Worm (Caenorhabditis elegans) whole organism, L4 larva: ENCODE data around the gene srw-72.
"Not testable (repeated sequence)": the region's sequence is repeated elsewhere in the genome, so short reads cannot be mapped to it uniquely, and the experiment has no call there.

Experiments used
- F10B5.3 ChIP-seq: sonication (generic microtip); optimal IDR thresholded peaks from 2 replicates; lab custom pipeline; 2016; ENCODE audit warnings: mild to moderate bottlenecking, missing genetic modification characterization, missing compliant biosample characterization
- F49E8.2 ChIP-seq: sonication (generic microtip); optimal IDR thresholded peaks from 2 replicates; lab custom pipeline; 2016; ENCODE audit warnings: missing compliant biosample characterization, mild to moderate bottlenecking, missing genetic modification characterization, borderline replicate concordance
- T20F7.1 ChIP-seq: fragments of 200-800 bp; sonication (Bioruptor generic); optimal IDR thresholded peaks from 2 replicates; lab custom pipeline; 2018; ENCODE audit warnings: mild to moderate bottlenecking, missing genetic modification characterization, missing compliant biosample characterization
- Y5F2A.4 ChIP-seq: fragments of 200-800 bp; sonication (Bioruptor generic); optimal IDR thresholded peaks from 2 replicates; lab custom pipeline; 2018; ENCODE audit warnings: mild to moderate bottlenecking, missing genetic modification characterization, missing compliant biosample characterization
- ZK337.2 ChIP-seq: fragments of 200-800 bp; sonication (Bioruptor generic); IDR thresholded peaks from 2 replicates; pipeline ENCODE4 v1.3.6; 2022; ENCODE audit warnings: missing genetic modification reagents, missing genetic modification characterization, missing compliant biosample characterization
- aha-1 ChIP-seq: fragments of 150-350 bp; peaks from one replicate; lab custom pipeline; 2014; ENCODE audit warnings: missing biosample characterization, missing genetic modification characterization
- ceh-32 ChIP-seq: sonication (generic microtip); optimal IDR thresholded peaks from 2 replicates; lab custom pipeline; 2016; ENCODE audit warnings: mild to moderate bottlenecking, missing genetic modification characterization, missing compliant biosample characterization; ENCODE audit not compliant: poor library complexity
- ctbp-1 ChIP-seq: fragments of 200-800 bp; sonication (Bioruptor generic); IDR thresholded peaks from 2 replicates; pipeline ENCODE4 v1.3.6; 2022; ENCODE audit warnings: missing genetic modification reagents, missing genetic modification characterization, missing compliant biosample characterization
- daf-12 ChIP-seq: fragments of 150-350 bp; optimal IDR thresholded peaks from 2 replicates; lab custom pipeline; 2014; ENCODE audit warnings: missing biosample characterization, missing genetic modification reagents, missing genetic modification characterization
- daf-8 ChIP-seq: fragments of 200-800 bp; sonication (Bioruptor generic); IDR thresholded peaks from 2 replicates; pipeline ENCODE4 v1.3.6; 2022; ENCODE audit warnings: missing genetic modification characterization, missing compliant biosample characterization
- dpl-1 ChIP-seq: fragments of 150-350 bp; optimal IDR thresholded peaks from 2 replicates; lab custom pipeline; 2014; ENCODE audit warnings: missing biosample characterization, missing genetic modification reagents, missing genetic modification characterization
- duxl-1 ChIP-seq: sonication (generic microtip); optimal IDR thresholded peaks from 2 replicates; lab custom pipeline; 2016; ENCODE audit warnings: mild to moderate bottlenecking, missing genetic modification characterization, moderate library complexity, missing compliant biosample characterization; ENCODE audit not compliant: poor library complexity
- hlh-11 ChIP-seq: fragments of 200-800 bp; sonication (Bioruptor generic); optimal IDR thresholded peaks from 2 replicates; lab custom pipeline; 2018; ENCODE audit warnings: mild to moderate bottlenecking, missing genetic modification characterization, missing compliant biosample characterization
- hmg-1.1 ChIP-seq: fragments of 200-800 bp; sonication (Bioruptor generic); IDR thresholded peaks from 2 replicates; pipeline ENCODE4 v1.3.6; 2022; ENCODE audit warnings: missing genetic modification reagents, missing genetic modification characterization, missing compliant biosample characterization
- jun-1 ChIP-seq: fragments of 150-350 bp; optimal IDR thresholded peaks from 2 replicates; lab custom pipeline; 2014; ENCODE audit warnings: missing biosample characterization, missing genetic modification reagents, missing genetic modification characterization
- lim-7 ChIP-seq: fragments of 200-800 bp; sonication (Bioruptor generic); IDR thresholded peaks from 2 replicates; pipeline ENCODE4 v1.3.6; 2022; ENCODE audit warnings: missing genetic modification characterization, missing compliant biosample characterization
- lin-1 ChIP-seq: fragments of 200-800 bp; sonication (Bioruptor generic); IDR thresholded peaks from 2 replicates; pipeline ENCODE4 v1.3.6; 2022; ENCODE audit warnings: missing genetic modification reagents, missing genetic modification characterization, missing compliant biosample characterization
- lin-13 ChIP-seq: fragments of 150-350 bp; optimal IDR thresholded peaks from 2 replicates; lab custom pipeline; 2014; ENCODE audit warnings: missing biosample characterization, missing genetic modification reagents, missing genetic modification characterization
- lin-29 ChIP-seq: fragments of 200-800 bp; sonication (Bioruptor generic); IDR thresholded peaks from 2 replicates; pipeline ENCODE4 v1.3.6; 2022; ENCODE audit warnings: missing genetic modification reagents, missing genetic modification characterization, missing compliant biosample characterization
- mep-1 ChIP-seq: fragments of 150-350 bp; sonication (generic microtip); optimal IDR thresholded peaks from 3 replicates; lab custom pipeline; 2014; ENCODE audit warnings: missing biosample characterization, missing genetic modification characterization
- nhr-10 ChIP-seq: fragments of 150-350 bp; optimal IDR thresholded peaks from 2 replicates; lab custom pipeline; 2014; ENCODE audit warnings: missing biosample characterization, missing genetic modification characterization
- nhr-11 ChIP-seq: fragments of 150-350 bp; optimal IDR thresholded peaks from 2 replicates; lab custom pipeline; 2014; ENCODE audit warnings: missing biosample characterization, missing genetic modification characterization
- nhr-111 ChIP-seq: fragments of 200-800 bp; sonication (Bioruptor generic); optimal IDR thresholded peaks from 2 replicates; lab custom pipeline; 2018; ENCODE audit warnings: mild to moderate bottlenecking, missing genetic modification characterization, missing compliant biosample characterization
- nhr-237 ChIP-seq: sonication (generic microtip); optimal IDR thresholded peaks from 2 replicates; lab custom pipeline; 2017; ENCODE audit warnings: missing biosample characterization, missing genetic modification characterization
- nhr-41 ChIP-seq: fragments of 200-800 bp; sonication (Bioruptor generic); IDR thresholded peaks from 2 replicates; pipeline ENCODE4 v1.3.6; 2022; ENCODE audit warnings: missing genetic modification reagents, missing genetic modification characterization, missing compliant biosample characterization
- nhr-48 ChIP-seq: sonication (generic microtip); optimal IDR thresholded peaks from 2 replicates; lab custom pipeline; 2016; ENCODE audit warnings: mild to moderate bottlenecking, missing genetic modification characterization, missing compliant biosample characterization
- nhr-77 ChIP-seq: fragments of 150-350 bp; optimal IDR thresholded peaks from 2 replicates; lab custom pipeline; 2014; ENCODE audit warnings: missing biosample characterization, missing genetic modification characterization
- php-3 ChIP-seq: fragments of 200-800 bp; sonication (Bioruptor generic); IDR thresholded peaks from 2 replicates; pipeline ENCODE4 v1.3.6; 2022; ENCODE audit warnings: missing genetic modification reagents, missing genetic modification characterization, missing compliant biosample characterization
- pqm-1 ChIP-seq: sonication (generic microtip); optimal IDR thresholded peaks from 2 replicates; lab custom pipeline; 2017; ENCODE audit warnings: missing biosample characterization, missing genetic modification characterization
- tra-1 ChIP-seq: fragments of 200-800 bp; sonication (Bioruptor generic); IDR thresholded peaks from 2 replicates; pipeline ENCODE4 v1.3.6; 2022; ENCODE audit warnings: missing genetic modification reagents, missing genetic modification characterization, missing compliant biosample characterization
- unc-62 ChIP-seq, 3 experiments: fragments of 150-350 bp in 1 of 3; sonication (generic microtip); optimal IDR thresholded peaks in 2 of 3; peaks in 1 of 3; 1 replicate in 1 of 3; 2 replicates in 2 of 3; lab custom pipeline; 2014 to 2017; ENCODE audit warnings: missing biosample characterization in 3 of 3, missing genetic modification characterization in 3 of 3, missing genetic modification reagents in 3 of 3, missing genotype in 1 of 3
- zag-1 ChIP-seq: fragments of 150-350 bp; optimal IDR thresholded peaks from 2 replicates; lab custom pipeline; 2014; ENCODE audit warnings: missing biosample characterization, missing genetic modification characterization
- ztf-11 ChIP-seq: fragments of 150-350 bp; optimal IDR thresholded peaks from 2 replicates; lab custom pipeline; 2014; ENCODE audit warnings: missing biosample characterization, missing genetic modification characterization

Gene srw-72

ce11 chrV:17436492-17436891, 30.4 kb upstream of the srw-72 start, which contains the start of gene F20E11.18:
TSS of gene F20E11.18 (minus strand) at chrV:17436592.
- TF ChIP-seq ztf-11 (tag; lab: Kevin White, UChicago) = no peak
- no peak for TF ChIP-seq T20F7.1 (GFP tag; lab: Kevin White, UChicago)
- no peak for TF ChIP-seq pqm-1 (tag; lab: Kevin White, UChicago)
- TF ChIP-seq Y5F2A.4 (GFP tag; lab: Kevin White, UChicago) = no peak
- no peak for TF ChIP-seq nhr-48
- no peak for TF ChIP-seq F10B5.3
- no peak for TF ChIP-seq nhr-77 (tag; lab: Kevin White, UChicago)
- TF ChIP-seq lin-1 = no peak
- TF ChIP-seq duxl-1 (tag; lab: Kevin White, UChicago) = no peak
- no peak for TF ChIP-seq dpl-1 (GFP tag; lab: Kevin White, UChicago)
- TF ChIP-seq jun-1 (tag; lab: Kevin White, UChicago) = no peak
- TF ChIP-seq mep-1 = no peak
- TF ChIP-seq hmg-1.1 (GFP tag; lab: Robert Waterston, UW) = no peak
- TF ChIP-seq nhr-41 (GFP tag; lab: Robert Waterston, UW) = no peak

ce11 chrV:17438317-17438716, 28.5 kb upstream of the srw-72 start, which contains the start of gene srsx-2:
TSS of gene srsx-2 (minus strand) at chrV:17438417.
- TF ChIP-seq nhr-111 (no peak), nhr-11 (tag; lab: Kevin White, UChicago) (no peak), Y5F2A.4 (GFP tag; lab: Kevin White, UChicago) (no peak), F49E8.2 (tag; lab: Kevin White, UChicago) (no peak), nhr-10 (no peak), lin-29 (no peak), lim-7 (GFP tag; lab: Robert Waterston, UW) (no peak), hlh-11 (tag; lab: Kevin White, UChicago) (no peak), ceh-32 (tag; lab: Kevin White, UChicago) (no peak), nhr-237 (no peak), zag-1 (tag; lab: Kevin White, UChicago) (no peak), tra-1 (GFP tag; lab: Robert Waterston, UW) (no peak), ctbp-1 (no peak), lin-13 (GFP tag; lab: Kevin White, UChicago) (no peak), php-3 (GFP tag; lab: Robert Waterston, UW) (no peak), nhr-48 (no peak), daf-12 (tag; lab: Kevin White, UChicago) (no peak), daf-8 (GFP tag; lab: Robert Waterston, UW) (no peak)
- TF ChIP-seq, all 104 proteins: peak for 0

- TF ChIP-seq ctbp-1 (no peak), daf-8 (GFP tag; lab: Robert Waterston, UW) (no peak)
- TF ChIP-seq, all 104 proteins: peak for 0
Observed at ce11 chrV:17439406-17439805, 27.4 kb upstream of the srw-72 start, which contains the start of gene srh-154. TSS of gene srh-154 (plus strand) at chrV:17439706.

ce11 chrV:17449836-17450235, 17.0 kb upstream of the srw-72 start:
- peak; percentile 90 for TF ChIP-seq aha-1 (tag; lab: Kevin White, UChicago)
- no peak for TF ChIP-seq ZK337.2 (GFP tag; lab: Robert Waterston, UW)

- peak in 1 of 2 experiments; percentile 17 for TF ChIP-seq unc-62 (GFP tag; optimal IDR thresholded peaks at IDR 0.05 in 1 of 2; lab: Kevin White, UChicago)
- TF ChIP-seq unc-62 (tag; optimal IDR thresholded peaks at IDR 0.05; lab: Kevin White, UChicago) = not testable (repeated sequence)
Observed at ce11 chrV:17456197-17456596, 10.7 kb upstream of the srw-72 start, which contains the start of gene srh-203. TSS of gene srh-203 (minus strand) at chrV:17456297.
